Worm (Caenorhabditis elegans) whole organism, L4 larva: ENCODE measurements around the gene F21C10.7.

Experiments used
- D1046.2 ChIP-seq: fragments of 200-800 bp; sonication (Bioruptor generic); IDR thresholded peaks from 2 replicates; pipeline ENCODE4 v1.3.6; 2022; ENCODE audit warnings: missing genetic modification characterization, missing compliant biosample characterization
- F26F4.8 ChIP-seq: fragments of 200-800 bp; sonication (Bioruptor generic); conservative IDR thresholded peaks from 2 replicates; pipeline ENCODE4 v1.3.6; 2022; ENCODE audit warnings: missing genetic modification characterization, missing compliant biosample characterization
- F37D6.2 ChIP-seq: sonication (generic microtip); optimal IDR thresholded peaks from 2 replicates; lab custom pipeline; 2016; ENCODE audit warnings: mild to moderate bottlenecking, missing genetic modification characterization, missing compliant biosample characterization
- F44E2.7 ChIP-seq: fragments of 200-800 bp; sonication (Bioruptor generic); IDR thresholded peaks from 2 replicates; pipeline ENCODE4 v2.1.2; 2022; ENCODE audit warnings: missing genetic modification characterization, missing compliant biosample characterization
- F49E8.2 ChIP-seq: sonication (generic microtip); optimal IDR thresholded peaks from 2 replicates; lab custom pipeline; 2016; ENCODE audit warnings: missing compliant biosample characterization, mild to moderate bottlenecking, missing genetic modification characterization, borderline replicate concordance
- T26A8.4 ChIP-seq: fragments of 200-800 bp; sonication (Bioruptor generic); IDR thresholded peaks from 2 replicates; pipeline ENCODE4 v1.3.6; 2022; ENCODE audit warnings: missing genetic modification characterization, missing compliant biosample characterization
- ZK337.2 ChIP-seq: fragments of 200-800 bp; sonication (Bioruptor generic); IDR thresholded peaks from 2 replicates; pipeline ENCODE4 v1.3.6; 2022; ENCODE audit warnings: missing genetic modification reagents, missing genetic modification characterization, missing compliant biosample characterization
- aha-1 ChIP-seq: fragments of 150-350 bp; peaks from one replicate; lab custom pipeline; 2014; ENCODE audit warnings: missing biosample characterization, missing genetic modification characterization
- arid-1 ChIP-seq: fragments of 200-800 bp; sonication (Bioruptor generic); conservative IDR thresholded peaks from 2 replicates; pipeline ENCODE4 v1.3.6; 2022; ENCODE audit warnings: missing genetic modification reagents, missing genetic modification characterization, missing compliant biosample characterization
- ceh-20 ChIP-seq: fragments of 200-800 bp; sonication (Bioruptor generic); IDR thresholded peaks from 2 replicates; pipeline ENCODE4 v1.3.6; 2022; ENCODE audit warnings: missing genetic modification reagents, missing genetic modification characterization, missing compliant biosample characterization
- daf-12 ChIP-seq: fragments of 150-350 bp; optimal IDR thresholded peaks from 2 replicates; lab custom pipeline; 2014; ENCODE audit warnings: missing biosample characterization, missing genetic modification reagents, missing genetic modification characterization
- daf-16 ChIP-seq, 3 experiments: sonication (generic microtip); optimal IDR thresholded peaks; 2 replicates each; lab custom pipeline; 2016 to 2017; ENCODE audit warnings: missing genetic modification characterization in 3 of 3, missing genetic modification reagents in 3 of 3, mild to moderate bottlenecking in 2 of 3, missing compliant biosample characterization in 2 of 3, missing biosample characterization in 1 of 3, moderate library complexity in 1 of 3
- dmd-9 ChIP-seq: fragments of 200-800 bp; sonication (Bioruptor generic); IDR thresholded peaks from 2 replicates; pipeline ENCODE4 v1.3.6; 2022; ENCODE audit warnings: missing genetic modification reagents, missing genetic modification characterization, missing compliant biosample characterization
- dpl-1 ChIP-seq: fragments of 150-350 bp; optimal IDR thresholded peaks from 2 replicates; lab custom pipeline; 2014; ENCODE audit warnings: missing biosample characterization, missing genetic modification reagents, missing genetic modification characterization
- duxl-1 ChIP-seq: sonication (generic microtip); optimal IDR thresholded peaks from 2 replicates; lab custom pipeline; 2016; ENCODE audit warnings: mild to moderate bottlenecking, missing genetic modification characterization, moderate library complexity, missing compliant biosample characterization; ENCODE audit not compliant: poor library complexity
- dve-1 ChIP-seq: sonication (generic microtip); optimal IDR thresholded peaks from 2 replicates; lab custom pipeline; 2017; ENCODE audit warnings: antibody characterized with exemption, mild to moderate bottlenecking, missing genetic modification characterization, missing compliant biosample characterization; ENCODE audit not compliant: insufficient read depth
- fkh-10 ChIP-seq: fragments of 150-350 bp; optimal IDR thresholded peaks from 2 replicates; lab custom pipeline; 2014; ENCODE audit warnings: missing biosample characterization, missing genetic modification reagents, missing genetic modification characterization
- gei-8 ChIP-seq: fragments of 200-800 bp; sonication (Bioruptor generic); optimal IDR thresholded peaks from 2 replicates; lab custom pipeline; 2018; ENCODE audit warnings: mild to moderate bottlenecking, missing genetic modification characterization, missing compliant biosample characterization
- hif-1 ChIP-seq, 2 experiments: sonication (generic microtip); optimal IDR thresholded peaks; 2 replicates each; lab custom pipeline; 2016 to 2017; ENCODE audit warnings: missing compliant biosample characterization in 2 of 2, missing genetic modification characterization in 2 of 2, missing genetic modification reagents in 2 of 2, missing genotype in 2 of 2, mild to moderate bottlenecking in 1 of 2
- hlh-30 ChIP-seq: sonication (generic microtip); optimal IDR thresholded peaks from 2 replicates; lab custom pipeline; 2017; ENCODE audit warnings: antibody characterized with exemption, mild to moderate bottlenecking, missing genetic modification characterization, missing compliant biosample characterization; ENCODE audit not compliant: insufficient read depth
- lim-7 ChIP-seq: fragments of 200-800 bp; sonication (Bioruptor generic); IDR thresholded peaks from 2 replicates; pipeline ENCODE4 v1.3.6; 2022; ENCODE audit warnings: missing genetic modification characterization, missing compliant biosample characterization
- lin-13 ChIP-seq: fragments of 150-350 bp; optimal IDR thresholded peaks from 2 replicates; lab custom pipeline; 2014; ENCODE audit warnings: missing biosample characterization, missing genetic modification reagents, missing genetic modification characterization
- lin-38 ChIP-seq: fragments of 200-800 bp; sonication (Bioruptor generic); IDR thresholded peaks from 2 replicates; pipeline ENCODE4 v1.3.6; 2022; ENCODE audit warnings: missing genetic modification reagents, missing genetic modification characterization, missing compliant biosample characterization
- lin-39 ChIP-seq: fragments of 150-350 bp; optimal IDR thresholded peaks from 2 replicates; lab custom pipeline; 2014; ENCODE audit warnings: missing biosample characterization, missing genetic modification reagents, missing genetic modification characterization
- mdl-1 ChIP-seq, 2 experiments: fragments of 150-350 bp in 1 of 2; sonication (generic microtip) in 1 of 2; optimal IDR thresholded peaks; 2 replicates each; lab custom pipeline; 2014 to 2017; ENCODE audit warnings: missing biosample characterization in 2 of 2, missing genetic modification characterization in 2 of 2
- mdt-29 ChIP-seq: fragments of 200-800 bp; sonication (Bioruptor generic); IDR thresholded peaks from 2 replicates; pipeline ENCODE4 v1.3.6; 2022; ENCODE audit warnings: missing genetic modification reagents, missing genetic modification characterization, missing compliant biosample characterization
- mes-2 ChIP-seq: sonication (generic microtip); optimal IDR thresholded peaks from 2 replicates; lab custom pipeline; 2016; ENCODE audit warnings: missing genotype, mild to moderate bottlenecking, missing genetic modification characterization, missing compliant biosample characterization; ENCODE audit not compliant: poor library complexity, severe bottlenecking
- nhr-25 ChIP-seq: sonication (generic microtip); optimal IDR thresholded peaks from 2 replicates; lab custom pipeline; 2017; ENCODE audit warnings: missing genetic modification characterization, mild to moderate bottlenecking, missing compliant biosample characterization, antibody characterized with exemption, moderate library complexity, borderline replicate concordance; ENCODE audit not compliant: insufficient read depth
- nhr-28 ChIP-seq: fragments of 150-350 bp; optimal IDR thresholded peaks from 2 replicates; lab custom pipeline; 2014; ENCODE audit warnings: missing biosample characterization, missing genetic modification characterization
- nhr-41 ChIP-seq: fragments of 200-800 bp; sonication (Bioruptor generic); IDR thresholded peaks from 2 replicates; pipeline ENCODE4 v1.3.6; 2022; ENCODE audit warnings: missing genetic modification reagents, missing genetic modification characterization, missing compliant biosample characterization
- nhr-48 ChIP-seq: sonication (generic microtip); optimal IDR thresholded peaks from 2 replicates; lab custom pipeline; 2016; ENCODE audit warnings: mild to moderate bottlenecking, missing genetic modification characterization, missing compliant biosample characterization
- nhr-6 ChIP-seq: fragments of 150-350 bp; optimal IDR thresholded peaks from 2 replicates; lab custom pipeline; 2014; ENCODE audit warnings: missing biosample characterization, missing genetic modification characterization
- php-3 ChIP-seq: fragments of 200-800 bp; sonication (Bioruptor generic); IDR thresholded peaks from 2 replicates; pipeline ENCODE4 v1.3.6; 2022; ENCODE audit warnings: missing genetic modification reagents, missing genetic modification characterization, missing compliant biosample characterization
- pqm-1 ChIP-seq: sonication (generic microtip); optimal IDR thresholded peaks from 2 replicates; lab custom pipeline; 2017; ENCODE audit warnings: missing biosample characterization, missing genetic modification characterization
- saeg-2 ChIP-seq: fragments of 200-800 bp; sonication (Bioruptor generic); IDR thresholded peaks from 2 replicates; pipeline ENCODE4 v1.3.6; 2022; ENCODE audit warnings: missing genetic modification reagents, missing genetic modification characterization, missing compliant biosample characterization
- sdz-12 ChIP-seq: fragments of 200-800 bp; sonication (Bioruptor generic); optimal IDR thresholded peaks from 2 replicates; lab custom pipeline; 2018; ENCODE audit warnings: mild to moderate bottlenecking, missing genetic modification characterization, missing compliant biosample characterization
- skn-1 ChIP-seq: fragments of 150-350 bp; optimal IDR thresholded peaks from 2 replicates; lab custom pipeline; 2014; ENCODE audit warnings: missing biosample characterization, missing genetic modification characterization
- spr-3 ChIP-seq: fragments of 200-800 bp; sonication (Bioruptor generic); optimal IDR thresholded peaks from 2 replicates; lab custom pipeline; 2018; ENCODE audit warnings: mild to moderate bottlenecking, missing genetic modification characterization, missing compliant biosample characterization
- unc-62 ChIP-seq, 3 experiments: fragments of 150-350 bp in 1 of 3; sonication (generic microtip); optimal IDR thresholded peaks in 2 of 3; peaks in 1 of 3; 1 replicate in 1 of 3; 2 replicates in 2 of 3; lab custom pipeline; 2014 to 2017; ENCODE audit warnings: missing biosample characterization in 3 of 3, missing genetic modification characterization in 3 of 3, missing genetic modification reagents in 3 of 3, missing genotype in 1 of 3
- zfp-2 ChIP-seq: sonication (generic microtip); optimal IDR thresholded peaks from 2 replicates; lab custom pipeline; 2016; ENCODE audit warnings: mild to moderate bottlenecking, missing genetic modification characterization, missing compliant biosample characterization
- zip-11 ChIP-seq: fragments of 200-800 bp; sonication (Bioruptor generic); IDR thresholded peaks from 2 replicates; pipeline ENCODE4 v1.3.6; 2022; ENCODE audit warnings: missing genetic modification characterization, missing compliant biosample characterization
- ztf-7 ChIP-seq: fragments of 150-350 bp; optimal IDR thresholded peaks from 2 replicates; lab custom pipeline; 2014; ENCODE audit warnings: missing biosample characterization, missing genetic modification characterization

F21C10.7 gene

ce11 chrV:9076273-9076672, 36.3 kb upstream of the F21C10.7 start, which contains the start of gene T27E4.7:
Gene T27E4.7 (minus strand): TSS chrV:9076322.
- no peak for TF ChIP-seq daf-16 (GFP tag; optimal IDR thresholded peaks at IDR 0.05; lab: Kevin White, UChicago)
- peak; percentile 4 for TF ChIP-seq daf-16 (tag; optimal IDR thresholded peaks at IDR 0.05; lab: Kevin White, UChicago)
- no peak for TF ChIP-seq nhr-48 (tag; lab: Kevin White, UChicago)
- peak; percentile 92 for TF ChIP-seq aha-1 (tag; lab: Kevin White, UChicago)

DNA sequence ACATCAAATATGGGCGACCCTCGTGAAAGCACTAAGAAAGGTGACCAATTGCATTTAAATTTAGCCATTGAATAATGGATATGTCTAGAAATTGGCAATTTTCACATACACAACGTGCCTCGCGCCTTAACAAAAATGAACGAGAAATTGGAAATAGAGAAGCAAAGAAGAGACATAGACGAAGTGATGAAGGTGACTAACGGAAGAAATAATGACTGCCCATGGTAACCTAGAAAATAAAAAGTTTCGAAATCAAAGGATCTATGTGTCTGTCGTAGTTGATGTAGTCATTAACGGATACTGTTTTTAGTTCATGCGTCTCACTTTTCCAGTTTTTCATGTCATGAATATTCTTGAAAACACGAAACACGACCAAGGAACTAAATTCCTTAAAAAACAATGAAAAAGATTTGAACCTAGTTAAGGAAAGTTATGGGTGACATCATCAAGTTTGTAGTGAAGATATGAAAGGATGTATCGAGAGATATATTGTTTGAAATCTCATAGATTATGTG, 34.4 kb upstream of the F21C10.7 start:
- TF ChIP-seq F44E2.7 (GFP tag; lab: Robert Waterston, UW) (no peak), unc-62 (GFP tag; optimal IDR thresholded peaks at IDR 0.05 in 1 of 2; lab: Kevin White, UChicago) (peak in 1 of 2 experiments; percentile 53), unc-62 (tag; optimal IDR thresholded peaks at IDR 0.05; lab: Kevin White, UChicago) (no peak), hif-1 (tag; optimal IDR thresholded peaks at IDR 0.05; lab: Kevin White, UChicago) (no peak), D1046.2 (GFP tag; lab: Robert Waterston, UW) (no peak), nhr-28 (tag; lab: Kevin White, UChicago) (peak; percentile 66)

DNA sequence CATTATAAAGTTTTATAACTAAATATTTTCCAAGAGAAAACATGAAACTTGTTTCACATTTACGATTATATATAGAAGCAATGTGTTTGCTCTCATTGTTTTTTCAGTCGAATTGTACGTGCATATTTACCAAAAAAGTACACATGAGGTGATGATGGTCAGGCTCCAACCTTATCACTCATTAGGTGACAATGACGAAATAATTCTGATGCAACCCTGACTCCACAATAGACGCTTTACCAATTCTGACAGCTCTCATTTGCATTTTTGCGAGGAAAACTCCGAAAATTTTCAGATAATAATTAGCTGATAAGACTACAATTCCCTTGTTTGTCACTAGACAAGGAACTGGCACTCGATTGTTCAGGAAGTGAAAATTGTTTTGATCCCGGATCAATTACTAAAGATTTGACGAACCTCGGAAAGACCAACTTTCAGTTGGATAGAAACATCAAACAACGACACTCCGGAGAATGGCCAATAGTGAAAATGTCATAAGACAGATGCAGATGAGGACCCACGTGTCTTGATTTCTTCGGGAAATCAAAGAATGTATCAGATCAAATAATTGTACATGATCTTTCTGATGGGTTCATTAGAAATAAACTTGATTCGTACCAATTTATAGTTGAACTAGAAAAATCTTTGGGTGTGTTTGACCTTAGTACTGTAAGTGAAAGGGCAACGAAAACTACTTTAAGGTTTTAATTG, 33.6 kb upstream of the F21C10.7 start:
- no peak for TF ChIP-seq dmd-9 (GFP tag; lab: Robert Waterston, UW)
- TF ChIP-seq gei-8 (GFP tag; lab: Kevin White, UChicago): peak; percentile 44
- TF ChIP-seq lim-7 (GFP tag; lab: Robert Waterston, UW): no peak
- no peak for TF ChIP-seq D1046.2 (GFP tag; lab: Robert Waterston, UW)
- no peak for TF ChIP-seq lin-13 (GFP tag; lab: Kevin White, UChicago)
- peak; percentile 74 for TF ChIP-seq dve-1 (tag; lab: Kevin White, UChicago)
- TF ChIP-seq hlh-30 (tag; lab: Kevin White, UChicago): peak; percentile 52
- 0 out of 2 replicates have a peak, but pooled peaks have one; percentile 37 for TF ChIP-seq T26A8.4 (GFP tag; lab: Robert Waterston, UW)
- TF ChIP-seq F49E8.2: no peak
- no peak for TF ChIP-seq F37D6.2
- no peak for TF ChIP-seq nhr-6
- TF ChIP-seq daf-12 (tag; lab: Kevin White, UChicago): no peak
- TF ChIP-seq F26F4.8: no peak
- 0 out of 2 replicates have a peak, but pooled peaks have one; percentile 24 for TF ChIP-seq mdt-29 (GFP tag; lab: Robert Waterston, UW)
- no peak for TF ChIP-seq php-3
- no peak for TF ChIP-seq lin-39
- TF ChIP-seq unc-62 (GFP tag; optimal IDR thresholded peaks at IDR 0.05 in 1 of 2; lab: Kevin White, UChicago): peak in 1 of 2 experiments; percentile 93
- TF ChIP-seq unc-62 (tag; optimal IDR thresholded peaks at IDR 0.05; lab: Kevin White, UChicago): no peak
- no peak for TF ChIP-seq fkh-10 (GFP tag; lab: Kevin White, UChicago)
- no peak for TF ChIP-seq spr-3 (GFP tag; lab: Kevin White, UChicago)
- peak; percentile 33 for TF ChIP-seq mes-2 (tag; lab: Kevin White, UChicago)
- no peak for TF ChIP-seq ZK337.2 (GFP tag; lab: Robert Waterston, UW)
- TF ChIP-seq lin-38 (GFP tag; lab: Robert Waterston, UW): no peak
- peak; percentile 53 for TF ChIP-seq ztf-7
- TF ChIP-seq duxl-1 (tag; lab: Kevin White, UChicago): no peak
- peak; percentile 85 for TF ChIP-seq nhr-48 (tag; lab: Kevin White, UChicago)
- TF ChIP-seq nhr-25 (tag; lab: Kevin White, UChicago): no peak
- TF ChIP-seq sdz-12: no peak
- peak in 1 of 2 experiments; percentile 55 for TF ChIP-seq mdl-1 (tag; optimal IDR thresholded peaks at IDR 0.05; lab: Kevin White, UChicago)
- TF ChIP-seq skn-1: no peak
- TF ChIP-seq saeg-2 (GFP tag; lab: Robert Waterston, UW): 0 out of 2 replicates have a peak, but pooled peaks have one; percentile 38
- TF ChIP-seq pqm-1: peak; percentile 42
- peak; percentile 54 for TF ChIP-seq nhr-28 (tag; lab: Kevin White, UChicago)
- no peak for TF ChIP-seq dpl-1 (GFP tag; lab: Kevin White, UChicago)
- no peak for TF ChIP-seq zfp-2
- no peak for TF ChIP-seq arid-1
- TF ChIP-seq zip-11: no peak
- no peak for TF ChIP-seq nhr-41 (GFP tag; lab: Robert Waterston, UW)
- TF ChIP-seq ceh-20 (GFP tag; lab: Robert Waterston, UW): no peak
